Worm (Caenorhabditis elegans): Measurements from ENCODE around the gene F01F1.2.

DNA sequence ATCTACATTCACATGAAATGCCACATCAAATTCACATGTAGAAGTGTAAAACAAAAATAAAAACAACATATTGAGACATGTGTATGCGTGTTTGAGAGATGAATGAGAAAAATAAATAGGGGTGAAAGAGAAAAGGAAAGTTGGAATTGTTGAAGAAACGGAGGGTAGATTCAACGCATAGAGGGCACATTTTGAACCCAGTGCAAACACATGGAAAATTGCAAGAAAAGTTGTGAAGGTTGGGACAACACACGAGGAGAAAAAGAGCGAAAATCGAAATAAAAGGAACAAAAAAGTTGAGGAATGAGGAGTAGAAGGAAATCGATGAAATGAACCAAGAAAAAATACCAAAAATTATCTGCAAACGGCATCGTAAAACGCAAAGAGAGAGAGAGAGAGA is 38.8 kb upstream of the F01F1.2 start:
- TF ChIP-seq zip-4 (GFP tag; optimal IDR thresholded peaks at IDR 0.05), result no peak
- no peak for TF ChIP-seq unc-130 (tag; optimal IDR thresholded peaks at IDR 0.05)
- TF ChIP-seq hpl-2 (GFP tag; optimal IDR thresholded peaks at IDR 0.05), result no peak
- no peak for TF ChIP-seq grh-1 (GFP tag; IDR thresholded peaks at IDR 0.05)
- no peak for TF ChIP-seq nhr-28 (tag; optimal IDR thresholded peaks at IDR 0.05)
- TF ChIP-seq ztf-4 (tag; optimal IDR thresholded peaks at IDR 0.05), result no peak
